Worm (Caenorhabditis elegans) whole organism, L2 larva: ENCODE results near the gene K09E3.2.

Source experiments
- C34F6.9 ChIP-seq: fragments of 150-350 bp; optimal IDR thresholded peaks from 2 replicates; lab custom pipeline; 2014; ENCODE audit warnings: missing biosample characterization, missing genetic modification characterization
- F13H6.1 ChIP-seq: sonication (generic microtip); optimal IDR thresholded peaks from 2 replicates; lab custom pipeline; 2016; ENCODE audit warnings: missing genetic modification characterization, missing compliant biosample characterization
- R02D3.7 ChIP-seq: fragments of 150-350 bp; optimal IDR thresholded peaks from 2 replicates; lab custom pipeline; 2014; ENCODE audit warnings: missing biosample characterization, missing genetic modification characterization
- Y55F3AM.14 ChIP-seq: fragments of 200-800 bp; sonication (Bioruptor generic); optimal IDR thresholded peaks from 2 replicates; lab custom pipeline; 2018; ENCODE audit warnings: mild to moderate bottlenecking, missing genetic modification characterization, missing compliant biosample characterization
- ZK546.5 ChIP-seq: sonication (generic microtip); optimal IDR thresholded peaks from 2 replicates; lab custom pipeline; 2017; ENCODE audit warnings: missing biosample characterization, missing genetic modification characterization
- alr-1 ChIP-seq: fragments of 150-350 bp; optimal IDR thresholded peaks from 2 replicates; lab custom pipeline; 2014; ENCODE audit warnings: missing biosample characterization, missing genetic modification characterization
- aly-2 ChIP-seq: fragments of 150-350 bp; optimal IDR thresholded peaks from 2 replicates; lab custom pipeline; 2014; ENCODE audit warnings: missing biosample characterization, missing genetic modification characterization
- ama-1 ChIP-seq: fragments of 150-350 bp; optimal IDR thresholded peaks from 2 replicates; lab custom pipeline; 2018; ENCODE audit warnings: inconsistent platforms
- blmp-1 ChIP-seq: sonication (generic microtip); optimal IDR thresholded peaks from 2 replicates; lab custom pipeline; 2017; ENCODE audit warnings: missing genetic modification characterization, mild to moderate bottlenecking, missing compliant biosample characterization, antibody characterized with exemption, moderate library complexity; ENCODE audit not compliant: insufficient read depth
- ceh-16 ChIP-seq: fragments of 150-350 bp; optimal IDR thresholded peaks from 2 replicates; lab custom pipeline; 2014; ENCODE audit warnings: missing biosample characterization, missing genetic modification characterization
- ceh-82 ChIP-seq: fragments of 150-350 bp; optimal IDR thresholded peaks from 2 replicates; lab custom pipeline; 2014; ENCODE audit warnings: missing biosample characterization, missing genetic modification characterization
- egl-27 ChIP-seq: sonication (generic microtip); optimal IDR thresholded peaks from 3 replicates; lab custom pipeline; 2017; ENCODE audit warnings: missing biosample characterization, missing genetic modification reagents, missing genetic modification characterization
- elt-1 ChIP-seq: fragments of 150-350 bp; optimal IDR thresholded peaks from 2 replicates; lab custom pipeline; 2014; ENCODE audit warnings: missing biosample characterization, missing genetic modification characterization
- elt-3 ChIP-seq: sonication (generic microtip); optimal IDR thresholded peaks from 2 replicates; lab custom pipeline; 2017; ENCODE audit warnings: missing biosample characterization, missing genetic modification characterization
- fos-1 ChIP-seq: fragments of 150-350 bp; optimal IDR thresholded peaks from 2 replicates; lab custom pipeline; 2014; ENCODE audit warnings: missing biosample characterization, missing genetic modification characterization
- gmeb-1 ChIP-seq: fragments of 150-350 bp; optimal IDR thresholded peaks from 2 replicates; lab custom pipeline; 2014; ENCODE audit warnings: missing biosample characterization, missing genetic modification characterization
- lin-11 ChIP-seq: fragments of 150-350 bp; sonication (generic microtip); optimal IDR thresholded peaks from 2 replicates; lab custom pipeline; 2014; ENCODE audit warnings: missing biosample characterization, missing genetic modification characterization, inconsistent platforms, mixed read lengths
- lin-13 ChIP-seq: fragments of 150-350 bp; optimal IDR thresholded peaks from 2 replicates; lab custom pipeline; 2014; ENCODE audit warnings: missing biosample characterization, missing genetic modification reagents, missing genetic modification characterization
- lsy-2 ChIP-seq, 2 experiments: fragments of 150-350 bp in 1 of 2; sonication (generic microtip) in 1 of 2; optimal IDR thresholded peaks; 2 replicates each; lab custom pipeline; 2014 to 2017; ENCODE audit warnings: missing biosample characterization in 2 of 2, missing genetic modification characterization in 2 of 2
- mdl-1 ChIP-seq, 2 experiments: fragments of 150-350 bp in 1 of 2; sonication (generic microtip) in 1 of 2; optimal IDR thresholded peaks; 2 replicates each; lab custom pipeline; 2017; ENCODE audit warnings: missing biosample characterization in 2 of 2, missing genetic modification characterization in 2 of 2
- nhr-12 ChIP-seq: fragments of 150-350 bp; optimal IDR thresholded peaks from 2 replicates; lab custom pipeline; 2014; ENCODE audit warnings: missing biosample characterization, missing genetic modification characterization
- nhr-21 ChIP-seq: fragments of 150-350 bp; optimal IDR thresholded peaks from 2 replicates; lab custom pipeline; 2014; ENCODE audit warnings: missing biosample characterization, missing genetic modification characterization
- nhr-23 ChIP-seq: fragments of 150-350 bp; optimal IDR thresholded peaks from 2 replicates; lab custom pipeline; 2014; ENCODE audit warnings: missing biosample characterization, missing genetic modification reagents, missing genetic modification characterization
- nhr-237 ChIP-seq: fragments of 150-350 bp; optimal IDR thresholded peaks from 2 replicates; lab custom pipeline; 2014; ENCODE audit warnings: missing biosample characterization, missing genetic modification characterization
- nhr-25 ChIP-seq: fragments of 150-350 bp; sonication (generic microtip); optimal IDR thresholded peaks from 3 replicates; lab custom pipeline; 2014; ENCODE audit warnings: missing biosample characterization, missing genetic modification characterization
- nhr-6 ChIP-seq: fragments of 150-350 bp; optimal IDR thresholded peaks from 2 replicates; lab custom pipeline; 2014; ENCODE audit warnings: missing biosample characterization, missing genetic modification characterization
- peb-1 ChIP-seq: fragments of 150-350 bp; optimal IDR thresholded peaks from 2 replicates; lab custom pipeline; 2014; ENCODE audit warnings: missing biosample characterization, missing genetic modification characterization
- skn-1 ChIP-seq: sonication (generic microtip); optimal IDR thresholded peaks from 2 replicates; lab custom pipeline; 2017; ENCODE audit warnings: missing biosample characterization, missing genetic modification characterization
- sma-9 ChIP-seq, 2 experiments: fragments of 150-350 bp in 1 of 2; sonication (generic microtip) in 1 of 2; optimal IDR thresholded peaks; 2 replicates each; lab custom pipeline; 2014 to 2016; ENCODE audit warnings: missing genetic modification characterization in 2 of 2, mild to moderate bottlenecking in 1 of 2, missing biosample characterization in 1 of 2, missing compliant biosample characterization in 1 of 2, missing genetic modification reagents in 1 of 2, moderate library complexity in 1 of 2
- snpc-4 ChIP-seq: fragments of 150-350 bp; optimal IDR thresholded peaks from 2 replicates; lab custom pipeline; 2014; ENCODE audit warnings: missing biosample characterization, missing genetic modification characterization
- unc-39 ChIP-seq: fragments of 150-350 bp; optimal IDR thresholded peaks from 2 replicates; lab custom pipeline; 2014; ENCODE audit warnings: missing biosample characterization, missing genetic modification characterization
- unc-55 ChIP-seq: fragments of 150-350 bp; sonication (generic microtip); optimal IDR thresholded peaks from 3 replicates; lab custom pipeline; 2014; ENCODE audit warnings: missing biosample characterization, missing genetic modification reagents, missing genetic modification characterization
- unc-62 ChIP-seq: fragments of 150-350 bp; optimal IDR thresholded peaks from 2 replicates; lab custom pipeline; 2014; ENCODE audit warnings: missing biosample characterization, missing genetic modification reagents, missing genetic modification characterization
- zag-1 ChIP-seq: fragments of 150-350 bp; optimal IDR thresholded peaks from 2 replicates; lab custom pipeline; 2014; ENCODE audit warnings: missing biosample characterization, missing genetic modification characterization
- ztf-1 ChIP-seq: fragments of 200-800 bp; sonication (Bioruptor generic); conservative IDR thresholded peaks from 2 replicates; pipeline ENCODE4 v1.3.6; 2022; ENCODE audit warnings: missing genetic modification characterization, missing compliant biosample characterization
- ztf-11 ChIP-seq: sonication (generic microtip); optimal IDR thresholded peaks from 2 replicates; lab custom pipeline; 2017; ENCODE audit warnings: missing biosample characterization, missing genetic modification characterization
- ztf-4 ChIP-seq: fragments of 150-350 bp; optimal IDR thresholded peaks from 2 replicates; lab custom pipeline; 2014; ENCODE audit warnings: missing biosample characterization, missing genetic modification characterization

K09E3.2 gene

ce11 chrX:17093199-17093598, 24.3 kb upstream of the K09E3.2 start, which contains the start of gene C08A9.3:
Gene C08A9.3, minus strand, starts transcription at chrX:17093299.
- no peak for TF ChIP-seq nhr-23 (tag; lab: Kevin White, UChicago)

- no peak for TF ChIP-seq ceh-82 (tag; lab: Kevin White, UChicago)
- TF ChIP-seq sma-9 (GFP tag; optimal IDR thresholded peaks at IDR 0.05; lab: Kevin White, UChicago), result peak; percentile 9
- TF ChIP-seq sma-9 (tag; optimal IDR thresholded peaks at IDR 0.05; lab: Kevin White, UChicago), result no peak
- TF ChIP-seq elt-1 (tag; lab: Kevin White, UChicago), result peak; percentile 35
- TF ChIP-seq, all 48 proteins: peak for 2
These were observed 20.8 kb upstream of the K09E3.2 start, which contains the start of gene lido-1 for ce11 chrX:17096508-17097234. Gene lido-1, minus strand, starts transcription at chrX:17096558.

- TF ChIP-seq unc-55 (GFP tag; lab: Kevin White, UChicago) (no peak), ztf-4 (no peak), mdl-1 (tag; optimal IDR thresholded peaks at IDR 0.05; lab: Kevin White, UChicago) (no peak), aly-2 (tag; lab: Kevin White, UChicago) (no peak), R02D3.7 (no peak), lin-13 (GFP tag; lab: Kevin White, UChicago) (no peak), nhr-6 (tag; lab: Kevin White, UChicago) (no peak), lsy-2 (tag; optimal IDR thresholded peaks at IDR 0.05; lab: Kevin White, UChicago) (no peak), ama-1 (lab: Kevin White, UChicago) (no peak), zag-1 (tag; lab: Kevin White, UChicago) (no peak), peb-1 (tag; lab: Kevin White, UChicago) (no peak), nhr-237 (tag; lab: Kevin White, UChicago) (no peak), C34F6.9 (tag; lab: Kevin White, UChicago) (no peak), unc-62 (GFP tag; lab: Kevin White, UChicago) (no peak), ceh-82 (tag; lab: Kevin White, UChicago) (no peak), lin-11 (tag; lab: Kevin White, UChicago) (no peak), elt-1 (tag; lab: Kevin White, UChicago) (no peak), unc-39 (no peak), Y55F3AM.14 (GFP tag; lab: Kevin White, UChicago) (no peak), nhr-12 (tag; lab: Kevin White, UChicago) (no peak)
These were observed 16.8 kb upstream of the K09E3.2 start, which contains the start of gene lido-2 for ce11 chrX:17100656-17101055. Gene lido-2, minus strand, starts transcription at chrX:17100756.

ce11 chrX:17107670-17108069, 9.8 kb upstream of the K09E3.2 start, which contains the start of gene lido-4:
Gene lido-4, minus strand, starts transcription at chrX:17107770.
- TF ChIP-seq ceh-82 (tag; lab: Kevin White, UChicago) (no peak), elt-3 (no peak), blmp-1 (tag; lab: Kevin White, UChicago) (no peak), sma-9 (GFP tag; optimal IDR thresholded peaks at IDR 0.05; lab: Kevin White, UChicago) (no peak), sma-9 (tag; optimal IDR thresholded peaks at IDR 0.05; lab: Kevin White, UChicago) (no peak), nhr-23 (tag; lab: Kevin White, UChicago) (no peak), unc-55 (GFP tag; lab: Kevin White, UChicago) (no peak), fos-1 (no peak), unc-62 (GFP tag; lab: Kevin White, UChicago) (no peak), skn-1 (tag; lab: Kevin White, UChicago) (no peak), ZK546.5 (tag; lab: Kevin White, UChicago) (no peak), ztf-1 (GFP tag; lab: Robert Waterston, UW) (no peak), nhr-237 (tag; lab: Kevin White, UChicago) (no peak), Y55F3AM.14 (GFP tag; lab: Kevin White, UChicago) (no peak), nhr-25 (tag; lab: Kevin White, UChicago) (no peak), nhr-21 (tag; lab: Kevin White, UChicago) (no peak), ceh-16 (tag; lab: Kevin White, UChicago) (no peak), nhr-6 (tag; lab: Kevin White, UChicago) (no peak)
- TF ChIP-seq, all 48 proteins: peak for 0

ce11 chrX:17110555-17110954, 6.9 kb upstream of the K09E3.2 start, which contains the start of gene lido-5:
Gene lido-5, minus strand, starts transcription at chrX:17110655.
- TF ChIP-seq lsy-2 (tag; optimal IDR thresholded peaks at IDR 0.05; lab: Kevin White, UChicago) (no peak), alr-1 (tag; lab: Kevin White, UChicago) (no peak), gmeb-1 (tag; lab: Kevin White, UChicago) (no peak), ztf-11 (tag; lab: Kevin White, UChicago) (no peak), skn-1 (tag; lab: Kevin White, UChicago) (no peak), F13H6.1 (tag; lab: Kevin White, UChicago) (no peak), mdl-1 (tag; optimal IDR thresholded peaks at IDR 0.05; lab: Kevin White, UChicago) (no peak), egl-27 (tag; lab: Kevin White, UChicago) (no peak), snpc-4 (tag; lab: Kevin White, UChicago) (no peak)
